Fruit fly (Drosophila melanogaster) whole organism, embryonic: ENCODE results near the gene CG32036.

Experiments
- Aef1 ChIP-seq: fragments of 200-800 bp; sonication (Bioruptor generic); IDR thresholded peaks from 3 replicates; pipeline ENCODE4 v1.3.6; 2022; ENCODE audit warnings: missing biosample characterization, missing genetic modification characterization
- BEAF-32 ChIP-seq: fragments of 200-800 bp; sonication (Bioruptor generic); optimal IDR thresholded peaks from 3 replicates; lab custom pipeline; 2017; ENCODE audit warnings: missing biosample characterization, missing genetic modification characterization, mild to moderate bottlenecking, moderate library complexity, missing genetic modification reagents
- CG10543 ChIP-seq: fragments of 200-800 bp; sonication (Bioruptor generic); optimal IDR thresholded peaks from 3 replicates; lab custom pipeline; 2017; ENCODE audit warnings: missing biosample characterization, mild to moderate bottlenecking, missing genetic modification characterization, moderate library complexity
- CG10654 ChIP-seq: fragments of 200-800 bp; sonication (Bioruptor generic); optimal IDR thresholded peaks from 2 replicates; lab custom pipeline; 2016; ENCODE audit warnings: missing biosample characterization, missing genetic modification characterization
- CG1233 ChIP-seq: fragments of 200-800 bp; sonication (Bioruptor generic); optimal IDR thresholded peaks from 4 replicates; lab custom pipeline; 2018; ENCODE audit warnings: missing biosample characterization, mild to moderate bottlenecking, missing genetic modification characterization
- CG14014 ChIP-seq: fragments of 200-800 bp; sonication (Bioruptor generic); IDR thresholded peaks from 2 replicates; pipeline ENCODE4 v1.3.6; 2022; ENCODE audit warnings: missing biosample characterization, missing genetic modification characterization
- CG1647 ChIP-seq: fragments of 200-800 bp; sonication (Bioruptor generic); optimal IDR thresholded peaks from 3 replicates; lab custom pipeline; 2016; ENCODE audit warnings: missing biosample characterization, missing genetic modification characterization
- CG17361 ChIP-seq: fragments of 200-800 bp; sonication (Bioruptor generic); IDR thresholded peaks from 3 replicates; pipeline ENCODE4 v1.3.6; 2022; ENCODE audit warnings: missing biosample characterization, missing genetic modification characterization
- CG17802 ChIP-seq: fragments of 200-800 bp; sonication (Bioruptor generic); optimal IDR thresholded peaks from 2 replicates; lab custom pipeline; 2018; ENCODE audit warnings: missing biosample characterization, mild to moderate bottlenecking, missing genetic modification characterization, moderate library complexity
- CG18476 ChIP-seq: fragments of 200-800 bp; sonication (Bioruptor generic); optimal IDR thresholded peaks from 2 replicates; lab custom pipeline; 2016; ENCODE audit warnings: missing biosample characterization, mild to moderate bottlenecking, missing genetic modification characterization
- CG34422 ChIP-seq: fragments of 200-800 bp; sonication (Bioruptor generic); IDR thresholded peaks from 3 replicates; pipeline ENCODE4 v1.3.6; 2022; ENCODE audit warnings: missing biosample characterization, missing genetic modification characterization
- CG4360 ChIP-seq: fragments of 200-800 bp; sonication (Bioruptor generic); IDR thresholded peaks from 2 replicates; pipeline ENCODE4 v1.3.6; 2022; ENCODE audit warnings: missing biosample characterization, missing genetic modification characterization
- CG6272 ChIP-seq: fragments of 200-800 bp; sonication (Bioruptor generic); IDR thresholded peaks from 2 replicates; pipeline ENCODE4 v1.3.6; 2022; ENCODE audit warnings: missing biosample characterization, missing genetic modification characterization
- CG6654 ChIP-seq: fragments of 200-800 bp; sonication (Bioruptor generic); optimal IDR thresholded peaks from 2 replicates; lab custom pipeline; 2017; ENCODE audit warnings: missing biosample characterization, mild to moderate bottlenecking, missing genetic modification characterization
- CG7839 ChIP-seq: fragments of 200-800 bp; sonication (Bioruptor generic); optimal IDR thresholded peaks from 3 replicates; lab custom pipeline; 2018; ENCODE audit warnings: missing biosample characterization, mild to moderate bottlenecking, missing genetic modification characterization, moderate library complexity
- CG8388 ChIP-seq: fragments of 200-800 bp; sonication (Bioruptor generic); optimal IDR thresholded peaks from 2 replicates; lab custom pipeline; 2019; ENCODE audit warnings: missing biosample characterization, mild to moderate bottlenecking, missing genetic modification characterization, moderate library complexity
- CG8944 ChIP-seq: fragments of 200-800 bp; sonication (Bioruptor generic); optimal IDR thresholded peaks from 3 replicates; lab custom pipeline; 2016; ENCODE audit warnings: missing biosample characterization, missing genetic modification characterization
- Chrac-16 ChIP-seq: fragments of 200-800 bp; sonication (Bioruptor generic); optimal IDR thresholded peaks from 3 replicates; lab custom pipeline; 2016; ENCODE audit warnings: missing biosample characterization, missing genetic modification characterization
- D19B ChIP-seq: fragments of 200-800 bp; sonication (Bioruptor generic); optimal IDR thresholded peaks from 2 replicates; lab custom pipeline; 2017; ENCODE audit warnings: missing biosample characterization, mild to moderate bottlenecking, missing genetic modification characterization
- Dad ChIP-seq: fragments of 200-800 bp; sonication (Bioruptor generic); optimal IDR thresholded peaks from 3 replicates; lab custom pipeline; 2016; ENCODE audit warnings: missing biosample characterization, missing genetic modification characterization
- Hand ChIP-seq: fragments of 200-800 bp; sonication (Bioruptor generic); optimal IDR thresholded peaks from 2 replicates; lab custom pipeline; 2017; ENCODE audit warnings: mild to moderate bottlenecking, missing biosample characterization, missing genetic modification reagents, missing genetic modification characterization
- Hr78 ChIP-seq, 2 experiments: fragments of 200-800 bp in 1 of 2; fragments of >200 bp in 1 of 2; sonication (Bioruptor generic) in 1 of 2; optimal IDR thresholded peaks; 2 replicates each; lab custom pipeline; 2017 to 2019; ENCODE audit warnings: missing biosample characterization in 2 of 2, missing genetic modification characterization in 2 of 2, mild to moderate bottlenecking in 1 of 2, moderate library complexity in 1 of 2
- MTF-1 ChIP-seq: fragments of 200-800 bp; sonication (Bioruptor generic); optimal IDR thresholded peaks from 2 replicates; lab custom pipeline; 2018; ENCODE audit warnings: missing biosample characterization, mild to moderate bottlenecking, missing genetic modification characterization, borderline replicate concordance
- Med ChIP-seq: fragments of 200-800 bp; sonication (Bioruptor generic); peaks from one replicate; lab custom pipeline; 2016; ENCODE audit warnings: missing biosample characterization, missing genetic modification characterization, mild to moderate bottlenecking, inconsistent platforms, moderate library complexity
- NK7.1 ChIP-seq: fragments of 200-800 bp; sonication (Bioruptor generic); optimal IDR thresholded peaks from 3 replicates; lab custom pipeline; 2016; ENCODE audit warnings: missing biosample characterization, missing genetic modification characterization
- Tbp ChIP-seq: fragments of >200 bp; optimal IDR thresholded peaks from 2 replicates; lab custom pipeline; 2018; ENCODE audit warnings: missing biosample characterization, missing genetic modification characterization
- ab ChIP-seq: fragments of 200-800 bp; sonication (Bioruptor generic); optimal IDR thresholded peaks from 2 replicates; lab custom pipeline; 2016; ENCODE audit warnings: missing biosample characterization, missing genetic modification characterization
- ap ChIP-seq: fragments of 200-800 bp; sonication (Bioruptor generic); IDR thresholded peaks from 2 replicates; pipeline ENCODE4 v1.3.6; 2022; ENCODE audit warnings: missing biosample characterization, missing genetic modification characterization
- ase ChIP-seq: fragments of 200-800 bp; sonication (Bioruptor generic); IDR thresholded peaks from 3 replicates; pipeline ENCODE4 v1.3.6; 2022; ENCODE audit warnings: missing biosample characterization, missing genetic modification characterization
- br ChIP-seq: fragments of >200 bp; optimal IDR thresholded peaks from 2 replicates; lab custom pipeline; 2017
- corto ChIP-seq: fragments of 200-800 bp; sonication (Bioruptor generic); optimal IDR thresholded peaks from 2 replicates; lab custom pipeline; 2016; ENCODE audit warnings: missing biosample characterization, mild to moderate bottlenecking, missing genetic modification characterization, moderate library complexity
- danr ChIP-seq: fragments of 200-800 bp; sonication (Bioruptor generic); IDR thresholded peaks from 2 replicates; pipeline ENCODE4 v1.3.6; 2022; ENCODE audit warnings: missing biosample characterization, missing genetic modification characterization
- dimm ChIP-seq: fragments of 200-800 bp; sonication (Bioruptor generic); IDR thresholded peaks from 2 replicates; pipeline ENCODE4 v1.3.6; 2022; ENCODE audit warnings: missing biosample characterization, missing genetic modification characterization
- dysf ChIP-seq: fragments of 200-800 bp; sonication (Bioruptor generic); IDR thresholded peaks from 3 replicates; pipeline ENCODE4 v1.3.6; 2022; ENCODE audit warnings: missing biosample characterization, missing genetic modification characterization
- fd96Cb ChIP-seq: fragments of 200-800 bp; sonication (Bioruptor generic); optimal IDR thresholded peaks from 2 replicates; lab custom pipeline; 2018; ENCODE audit warnings: missing biosample characterization, mild to moderate bottlenecking, missing genetic modification characterization, moderate library complexity
- gsb ChIP-seq: fragments of 200-800 bp; sonication (Bioruptor generic); IDR thresholded peaks from 2 replicates; pipeline ENCODE4 v1.3.6; 2022; ENCODE audit warnings: missing biosample characterization, missing genetic modification characterization
- hb ChIP-seq: fragments of 200-800 bp; sonication (Bioruptor generic); IDR thresholded peaks from 3 replicates; pipeline ENCODE4 v1.3.6; 2022; ENCODE audit warnings: missing biosample characterization, missing genetic modification characterization; ENCODE audit not compliant: partially characterized antibody
- kah ChIP-seq: fragments of 200-800 bp; sonication (Bioruptor generic); optimal IDR thresholded peaks from 2 replicates; lab custom pipeline; 2018; ENCODE audit warnings: missing biosample characterization, mild to moderate bottlenecking, missing genetic modification characterization
- knrl ChIP-seq: fragments of 200-800 bp; sonication (Bioruptor generic); IDR thresholded peaks from 3 replicates; pipeline ENCODE4 v1.3.6; 2022; ENCODE audit warnings: missing biosample characterization, missing genetic modification characterization; ENCODE audit not compliant: partially characterized antibody
- lab ChIP-seq: fragments of 200-800 bp; sonication (Bioruptor generic); optimal IDR thresholded peaks from 3 replicates; lab custom pipeline; 2017; ENCODE audit warnings: missing biosample characterization, missing genetic modification characterization, mild to moderate bottlenecking, moderate library complexity, missing genetic modification reagents
- nerfin-1 ChIP-seq: fragments of 200-800 bp; sonication (Bioruptor generic); optimal IDR thresholded peaks from 3 replicates; lab custom pipeline; 2019; ENCODE audit warnings: missing biosample characterization, mild to moderate bottlenecking, missing genetic modification characterization, moderate library complexity
- repo ChIP-seq: fragments of 200-800 bp; sonication (Bioruptor generic); optimal IDR thresholded peaks from 2 replicates; lab custom pipeline; 2016; ENCODE audit warnings: missing biosample characterization, missing genetic modification characterization
- rib ChIP-seq: fragments of 200-800 bp; sonication (Bioruptor generic); IDR thresholded peaks from 2 replicates; pipeline ENCODE4 v1.3.6; 2022; ENCODE audit warnings: missing biosample characterization, missing genetic modification characterization
- sd ChIP-seq: fragments of 200-800 bp; sonication (Bioruptor generic); optimal IDR thresholded peaks from 3 replicates; lab custom pipeline; 2018; ENCODE audit warnings: missing biosample characterization, mild to moderate bottlenecking, missing genetic modification characterization, moderate library complexity
- sima ChIP-seq: fragments of 200-800 bp; sonication (Bioruptor generic); optimal IDR thresholded peaks from 2 replicates; lab custom pipeline; 2016; ENCODE audit warnings: missing biosample characterization, missing genetic modification characterization
- sna ChIP-seq: fragments of 200-800 bp; sonication (Bioruptor generic); IDR thresholded peaks from 2 replicates; pipeline ENCODE4 v1.3.6; 2022; ENCODE audit warnings: missing biosample characterization, missing genetic modification characterization; ENCODE audit not compliant: partially characterized antibody
- sug ChIP-seq: fragments of 200-800 bp; optimal IDR thresholded peaks from 2 replicates; lab custom pipeline; 2019; ENCODE audit warnings: missing biosample characterization, mild to moderate bottlenecking, missing genetic modification characterization, moderate library complexity
- tin ChIP-seq: fragments of 200-800 bp; sonication (Bioruptor generic); optimal IDR thresholded peaks from 3 replicates; lab custom pipeline; 2016; ENCODE audit warnings: missing biosample characterization, missing genetic modification characterization
- unpg ChIP-seq: fragments of 200-800 bp; sonication (Bioruptor generic); optimal IDR thresholded peaks from 3 replicates; lab custom pipeline; 2018; ENCODE audit warnings: missing biosample characterization, mild to moderate bottlenecking, missing genetic modification characterization, moderate library complexity
- wor ChIP-seq: fragments of 200-800 bp; sonication (Bioruptor generic); IDR thresholded peaks from 2 replicates; pipeline ENCODE4 v1.3.6; 2022; ENCODE audit warnings: missing biosample characterization, missing genetic modification characterization

CG32036 gene

dm6 chr3L:9505007-9505712, 16.1 kb upstream of the CG32036 start, which contains the start of gene path (continued):
- TF ChIP-seq lab, result peak; percentile 40
- no peak for TF ChIP-seq CG18476 (GFP tag; lab: Kevin White, UChicago)
- no peak for TF ChIP-seq gsb (GFP tag; lab: Robert Waterston, UW)
- TF ChIP-seq sug (tag; lab: Kevin White, UChicago), result peak; percentile 9
- peak; percentile 29 for TF ChIP-seq CG10654 (GFP tag; lab: Kevin White, UChicago)
- no peak for TF ChIP-seq Hr78 (GFP tag; optimal IDR thresholded peaks at IDR 0.05; lab: Kevin White, UChicago)
- no peak for TF ChIP-seq CG1233 (GFP tag; lab: Kevin White, UChicago)
- TF ChIP-seq rib (GFP tag; lab: Robert Waterston, UW), result no peak
- TF ChIP-seq BEAF-32 (GFP tag; lab: Kevin White, UChicago), result no peak
- TF ChIP-seq CG1647 (GFP tag; lab: Kevin White, UChicago), result no peak
- TF ChIP-seq CG8388 (GFP tag; lab: Kevin White, UChicago), result peak; percentile 58
- TF ChIP-seq ap (GFP tag; lab: Robert Waterston, UW), result no peak; the same call in 1 of the 2 replicates
- no peak for TF ChIP-seq CG4360
- TF ChIP-seq CG14014 (GFP tag; lab: Robert Waterston, UW), result peak; percentile 17; the same call in 1 of the 2 replicates
- no peak for TF ChIP-seq dysf
- TF ChIP-seq unpg, result peak; percentile 8
- TF ChIP-seq wor, result no peak
- TF ChIP-seq Aef1, result no peak
- no peak for TF ChIP-seq CG17802 (tag; lab: Kevin White, UChicago)
- no peak for TF ChIP-seq CG8944 (GFP tag; lab: Kevin White, UChicago)
- no peak for TF ChIP-seq sima (GFP tag; lab: Kevin White, UChicago)
- peak; percentile 60; the same call in 1 of the 3 replicates for TF ChIP-seq CG34422 (GFP tag; lab: Robert Waterston, UW)
- TF ChIP-seq nerfin-1 (tag; lab: Kevin White, UChicago), result peak; percentile 33
- peak; percentile 49 for TF ChIP-seq MTF-1 (GFP tag; lab: Kevin White, UChicago)
- TF ChIP-seq dimm (GFP tag; lab: Robert Waterston, UW), result no peak
- no peak for TF ChIP-seq Hand (GFP tag; lab: Kevin White, UChicago)
- no peak for TF ChIP-seq CG6272
- TF ChIP-seq Dad, result no peak
- TF ChIP-seq CG7839 (tag; lab: Kevin White, UChicago), result peak; percentile 56
- no peak for TF ChIP-seq danr (GFP tag; lab: Robert Waterston, UW)
- no peak for TF ChIP-seq knrl (GFP tag; lab: Robert Waterston, UW)
- peak; percentile 50 for TF ChIP-seq fd96Cb (tag; lab: Kevin White, UChicago)
- TF ChIP-seq CG17361 (GFP tag; lab: Robert Waterston, UW), result peak; percentile 77
- no peak for TF ChIP-seq sna (GFP tag; lab: Robert Waterston, UW)
- TF ChIP-seq CG10543 (GFP tag; lab: Kevin White, UChicago), result peak; percentile 21
- peak; percentile 85 for TF ChIP-seq Med (GFP tag; lab: Kevin White, UChicago)
- TF ChIP-seq corto, result no peak
- TF ChIP-seq repo (GFP tag; lab: Kevin White, UChicago), result no peak
- no peak for TF ChIP-seq kah (GFP tag; lab: Kevin White, UChicago)
- TF ChIP-seq br, result no peak
- peak; percentile 1 for TF ChIP-seq sd
- TF ChIP-seq NK7.1, result no peak
- no peak for TF ChIP-seq Chrac-16 (GFP tag; lab: Kevin White, UChicago)
- no peak for TF ChIP-seq tin (GFP tag; lab: Kevin White, UChicago)
- no peak for TF ChIP-seq D19B
- TF ChIP-seq hb (GFP tag; lab: Robert Waterston, UW), result no peak
- TF ChIP-seq Tbp (GFP tag; lab: Kevin White, UChicago), result no peak
- no peak for TF ChIP-seq ab
- no peak for TF ChIP-seq ase (GFP tag; lab: Robert Waterston, UW)
- TF ChIP-seq CG6654 (GFP tag; lab: Kevin White, UChicago), result no peak
